Worm (Caenorhabditis elegans) whole organism, young adult: Measurements from ENCODE around the gene lron-2.

Experiments used
- B0019.2 ChIP-seq: fragments of 200-800 bp; sonication (Bioruptor generic); conservative IDR thresholded peaks from 2 replicates; pipeline ENCODE4 v1.3.6; 2022; ENCODE audit warnings: missing genetic modification reagents, missing genetic modification characterization, missing compliant biosample characterization
- B0336.3 ChIP-seq: fragments of 200-800 bp; sonication (Bioruptor generic); IDR thresholded peaks from 2 replicates; pipeline ENCODE4 v1.3.6; 2022; ENCODE audit warnings: missing genetic modification characterization, missing compliant biosample characterization
- F49E8.2 ChIP-seq: sonication (generic microtip); optimal IDR thresholded peaks from 3 replicates; lab custom pipeline; 2017; ENCODE audit warnings: missing genetic modification characterization, mild to moderate bottlenecking, missing compliant biosample characterization, antibody characterized with exemption, moderate library complexity; ENCODE audit not compliant: insufficient read depth
- ceh-91 ChIP-seq: fragments of 200-800 bp; sonication (Bioruptor generic); IDR thresholded peaks from 2 replicates; pipeline ENCODE4 v1.3.6; 2022; ENCODE audit warnings: missing genetic modification reagents, missing genetic modification characterization, missing compliant biosample characterization
- efl-1 ChIP-seq: fragments of 150-350 bp; optimal IDR thresholded peaks from 2 replicates; lab custom pipeline; 2014; ENCODE audit warnings: missing biosample characterization, missing genetic modification reagents, missing genetic modification characterization
- egrh-3 ChIP-seq: fragments of 200-800 bp; sonication (Bioruptor generic); IDR thresholded peaks from 2 replicates; pipeline ENCODE4 v1.3.6; 2022; ENCODE audit warnings: missing genetic modification reagents, missing genetic modification characterization, missing compliant biosample characterization
- gei-17 ChIP-seq: fragments of 200-800 bp; sonication (Bioruptor generic); optimal IDR thresholded peaks from 2 replicates; lab custom pipeline; 2018; ENCODE audit warnings: mild to moderate bottlenecking, missing genetic modification characterization, missing compliant biosample characterization
- hsf-1 ChIP-seq: fragments of 200-800 bp; sonication (Bioruptor generic); IDR thresholded peaks from 2 replicates; pipeline ENCODE4 v1.3.6; 2022; ENCODE audit warnings: missing genetic modification reagents, missing genetic modification characterization, missing compliant biosample characterization
- lin-54 ChIP-seq: fragments of 200-800 bp; sonication (Bioruptor generic); optimal IDR thresholded peaks from 2 replicates; lab custom pipeline; 2018; ENCODE audit warnings: mild to moderate bottlenecking, missing genetic modification characterization, missing compliant biosample characterization
- lsl-1 ChIP-seq: fragments of 200-800 bp; sonication (Bioruptor generic); optimal IDR thresholded peaks from 2 replicates; lab custom pipeline; 2018; ENCODE audit warnings: mild to moderate bottlenecking, missing genetic modification characterization, moderate library complexity, missing compliant biosample characterization
- repo-1 ChIP-seq: sonication (generic microtip); optimal IDR thresholded peaks from 2 replicates; lab custom pipeline; 2017; ENCODE audit warnings: mild to moderate bottlenecking, missing genetic modification characterization, missing compliant biosample characterization
- snpc-4 ChIP-seq, 5 experiments: fragments of 150-350 bp in 1 of 5; sonication (generic microtip) in 4 of 5; optimal IDR thresholded peaks; 2 replicates each; lab custom pipeline; 2014 to 2018; ENCODE audit warnings: missing genetic modification characterization in 5 of 5, missing biosample characterization in 3 of 5, antibody characterized with exemption in 2 of 5, mild to moderate bottlenecking in 2 of 5, missing compliant biosample characterization in 2 of 5, missing genotype in 2 of 5, moderate library complexity in 2 of 5, missing genetic modification reagents in 1 of 5
- unc-62 ChIP-seq: fragments of 150-350 bp; optimal IDR thresholded peaks from 2 replicates; lab custom pipeline; 2014; ENCODE audit warnings: missing biosample characterization, missing genetic modification reagents, missing genetic modification characterization

DNA sequence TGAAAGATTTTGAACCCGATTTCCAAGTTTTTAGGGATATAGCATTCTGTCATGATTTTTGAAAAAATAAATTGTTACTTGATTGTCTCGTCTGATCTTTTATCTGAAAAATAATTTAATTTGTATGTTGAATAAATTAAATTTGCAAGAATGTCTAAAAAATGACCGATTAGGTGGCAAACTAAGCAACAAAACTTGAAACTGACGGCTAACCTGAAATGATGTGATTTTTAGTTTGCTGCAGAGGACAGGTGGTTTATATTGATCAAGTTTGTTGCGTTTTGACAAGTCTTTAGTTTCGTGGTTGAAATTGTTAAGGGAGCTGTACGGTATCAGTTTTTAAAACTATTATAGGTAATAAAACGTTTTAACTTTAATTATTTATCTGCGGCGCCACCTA, 29.9 kb downstream of the lron-2 start, which contains the start of gene F07C3.16:
- TF ChIP-seq snpc-4 (GFP tag; optimal IDR thresholded peaks at IDR 0.05; lab: Kevin White, UChicago) (no peak), snpc-4 (tag; optimal IDR thresholded peaks at IDR 0.05; lab: Kevin White, UChicago) (no peak), ceh-91 (GFP tag; lab: Robert Waterston, UW) (no peak), lsl-1 (GFP tag; lab: Kevin White, UChicago) (no peak), unc-62 (GFP tag; lab: Kevin White, UChicago) (no peak), repo-1 (tag; lab: Kevin White, UChicago) (no peak), gei-17 (GFP tag; lab: Kevin White, UChicago) (no peak), hsf-1 (GFP tag; lab: Robert Waterston, UW) (no peak), B0019.2 (GFP tag; lab: Robert Waterston, UW) (no peak), lin-54 (GFP tag; lab: Kevin White, UChicago) (no peak), F49E8.2 (tag; lab: Kevin White, UChicago) (no peak), efl-1 (GFP tag; lab: Kevin White, UChicago) (no peak), B0336.3 (GFP tag; lab: Robert Waterston, UW) (no peak), egrh-3 (GFP tag; lab: Robert Waterston, UW) (no peak)
